Worm (Caenorhabditis elegans): ENCODE measurements around the gene F44E2.4.

The F44E2.4 gene

DNA sequence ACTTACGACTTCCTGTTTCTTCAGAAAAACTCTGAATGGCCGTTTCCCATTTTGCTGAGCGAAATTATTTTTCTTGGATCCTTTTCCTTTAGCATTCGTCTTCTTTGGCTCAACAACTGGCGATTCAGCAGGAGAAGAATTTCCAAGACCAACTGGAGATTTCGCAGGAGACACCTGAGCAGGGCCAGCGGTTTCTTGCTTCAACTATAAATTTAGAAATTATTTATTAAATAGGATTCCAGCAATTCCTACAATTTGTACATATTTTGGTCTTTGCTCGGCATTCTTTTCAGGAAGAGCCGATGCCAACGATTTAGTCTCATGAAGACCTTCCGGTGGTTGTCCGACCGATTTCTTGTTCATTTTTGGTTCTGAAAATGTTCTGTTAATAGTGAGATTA lies 11.3 kb upstream of the F44E2.4 start, which contains the start of gene F44E2.8 (continued):
- TF ChIP-seq athp-1 (tag; optimal IDR thresholded peaks at IDR 0.05), result peak; percentile 17

DNA sequence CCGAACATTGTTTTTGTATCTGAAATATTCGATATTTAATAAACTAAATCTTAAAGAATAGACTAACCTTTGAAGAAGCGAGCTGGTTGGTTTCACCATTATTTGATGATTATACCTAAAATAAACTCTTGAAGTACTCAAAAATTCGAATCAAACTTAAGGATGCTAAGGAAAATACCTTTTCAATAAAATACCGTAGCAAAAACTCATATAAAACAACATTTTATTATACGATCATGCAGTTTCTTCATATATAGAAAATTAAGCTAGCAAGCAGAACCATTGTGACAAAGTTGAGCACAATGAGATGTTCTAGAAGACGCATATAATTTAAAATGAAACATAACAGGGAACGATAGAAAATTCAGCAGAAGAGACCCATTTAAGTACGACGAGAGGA lies 10.1 kb upstream of the F44E2.4 start, which contains the start of gene F44E2.7:
TSS of gene F44E2.7 (minus strand) at position 101 of the 400 bp plus-strand sequence.
- TF ChIP-seq snpc-3.4 (tag; optimal IDR thresholded peaks at IDR 0.05) (no peak), bed-2 (GFP tag; IDR thresholded peaks at IDR 0.05) (no peak), nhr-179 (tag; optimal IDR thresholded peaks at IDR 0.05) (no peak), tlf-1 (GFP tag; optimal IDR thresholded peaks at IDR 0.05) (no peak), efl-1 (GFP tag; optimal IDR thresholded peaks at IDR 0.05) (no peak), pha-4 (tag; optimal IDR thresholded peaks at IDR 0.05) (no peak), madf-10 (tag; optimal IDR thresholded peaks at IDR 0.05) (no peak), lin-35 (GFP tag; optimal IDR thresholded peaks at IDR 0.05) (no peak), zim-3 (tag; optimal IDR thresholded peaks at IDR 0.05) (no peak), tbx-9 (tag; optimal IDR thresholded peaks at IDR 0.05; ENCODE audit: borderline replicate concordance) (no peak), zfh-2 (GFP tag; conservative IDR thresholded peaks at IDR 0.05) (no peak)

DNA sequence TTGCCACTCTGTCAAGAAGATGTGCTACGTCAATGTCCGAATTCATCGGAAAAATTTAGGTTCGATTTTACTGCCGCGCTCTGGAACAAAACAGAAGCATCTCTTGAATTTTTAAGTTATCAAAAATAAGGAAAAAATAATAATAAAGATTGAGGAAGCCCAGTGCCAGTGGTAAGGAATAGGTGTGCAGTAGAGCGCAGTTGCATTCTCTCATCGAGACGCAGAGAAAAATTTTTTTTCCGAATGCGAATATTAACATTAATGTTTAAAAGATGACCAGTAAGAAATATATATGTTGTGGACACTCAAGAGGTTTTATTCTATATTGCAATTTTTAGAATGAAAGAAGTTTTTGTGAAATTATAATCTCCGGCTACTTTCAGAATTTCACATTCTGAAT lies 9.5 kb upstream of the F44E2.4 start:
- TF ChIP-seq mxl-1 (tag; optimal IDR thresholded peaks at IDR 0.05), result no peak
- TF ChIP-seq atf-7 (tag; optimal IDR thresholded peaks at IDR 0.05), result no peak
- no peak for TF ChIP-seq gei-17 (GFP tag; optimal IDR thresholded peaks at IDR 0.05)
- no peak for TF ChIP-seq madf-8 (GFP tag; conservative IDR thresholded peaks at IDR 0.05)
- no peak for TF ChIP-seq T07F8.4 (tag; optimal IDR thresholded peaks at IDR 0.05)
- TF ChIP-seq ztf-6 (GFP tag; IDR thresholded peaks at IDR 0.05), result no peak
- no peak for TF ChIP-seq F57C9.4 (tag; optimal IDR thresholded peaks at IDR 0.05)
- no peak for TF ChIP-seq sdz-38 (tag; optimal IDR thresholded peaks at IDR 0.05)
- TF ChIP-seq ceh-40 (GFP tag; IDR thresholded peaks at IDR 0.05), result no peak
- no peak for TF ChIP-seq let-607 (tag; optimal IDR thresholded peaks at IDR 0.05)
- no peak for TF ChIP-seq lin-35 (GFP tag; optimal IDR thresholded peaks at IDR 0.05)
- TF ChIP-seq ztf-18 (tag; optimal IDR thresholded peaks at IDR 0.05), result peak; percentile 38
- TF ChIP-seq C06A6.2 (GFP tag; conservative IDR thresholded peaks at IDR 0.05), result no peak
- no peak for TF ChIP-seq D2030.7 (GFP tag; IDR thresholded peaks at IDR 0.05)
- TF ChIP-seq Y53F4B.3 (GFP tag; IDR thresholded peaks at IDR 0.05), result no peak
- no peak for TF ChIP-seq attf-3 (GFP tag; conservative IDR thresholded peaks at IDR 0.05)
- TF ChIP-seq lin-40 (tag; optimal IDR thresholded peaks at IDR 0.05), result no peak
- TF ChIP-seq zfh-2 (GFP tag; conservative IDR thresholded peaks at IDR 0.05), result no peak
- TF ChIP-seq attf-5 (GFP tag; optimal IDR thresholded peaks at IDR 0.05), result peak; percentile 37
- peak; percentile 89 for TF ChIP-seq mcd-1 (GFP tag; IDR thresholded peaks at IDR 0.05)
- TF ChIP-seq snpc-4 (GFP tag; optimal IDR thresholded peaks at IDR 0.05), result no peak
- peak in 1 of 4 experiments; percentile 27 for TF ChIP-seq snpc-4 (tag; optimal IDR thresholded peaks at IDR 0.05)
- no peak for TF ChIP-seq T26A5.8 (tag; optimal IDR thresholded peaks at IDR 0.05)
- TF ChIP-seq Y56A3A.18 (GFP tag; IDR thresholded peaks at IDR 0.05), result no peak
- peak; percentile 30; the same call in 1 of the 2 replicates for TF ChIP-seq madf-6 (GFP tag; IDR thresholded peaks at IDR 0.05)
- no peak for TF ChIP-seq nhr-179 (tag; optimal IDR thresholded peaks at IDR 0.05)
- TF ChIP-seq snpc-3.4 (tag; optimal IDR thresholded peaks at IDR 0.05), result no peak
- no peak for TF ChIP-seq ztf-26 (tag; optimal IDR thresholded peaks at IDR 0.05)
- peak; percentile 30; the same call in 1 of the 2 replicates for TF ChIP-seq hmg-1.2 (GFP tag; IDR thresholded peaks at IDR 0.05)
- no peak for TF ChIP-seq Y79H2A.3 (GFP tag; conservative IDR thresholded peaks at IDR 0.05)
- no peak for TF ChIP-seq hlh-12 (tag; optimal IDR thresholded peaks at IDR 0.05)
- no peak for TF ChIP-seq dpff-1 (tag; optimal IDR thresholded peaks at IDR 0.05)
- no peak for TF ChIP-seq ztf-3 (GFP tag; optimal IDR thresholded peaks at IDR 0.05)
